Worm (Caenorhabditis elegans): ENCODE measurements around the gene nspc-9.

Gene nspc-9

DNA sequence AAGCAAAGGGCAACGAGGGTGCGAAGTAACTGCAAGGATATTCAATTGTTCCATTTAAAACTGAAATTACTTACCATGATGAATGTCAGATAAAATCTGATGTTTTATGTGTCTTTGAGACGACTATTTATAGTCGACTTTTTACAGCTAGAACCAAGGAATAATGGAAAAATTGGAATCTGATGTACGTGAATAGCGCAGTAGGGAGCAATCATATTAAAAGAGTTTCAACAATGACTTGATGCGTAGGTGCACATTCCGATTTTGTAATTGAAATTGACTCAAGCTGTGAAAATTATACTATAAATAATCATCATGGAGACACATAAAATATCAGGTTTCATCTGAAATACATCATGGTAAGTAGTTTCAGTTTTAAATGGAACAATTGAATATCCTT lies at the start of gene nspc-9, which contains the start of gene nspc-10:
Gene nspc-9 (minus strand): TSS at position 101 of the 400 bp plus-strand sequence.
Gene nspc-10 (plus strand): TSS at position 331 of the 400 bp plus-strand sequence.
- TF ChIP-seq unc-62 (GFP tag; optimal IDR thresholded peaks at IDR 0.05) = no peak

DNA sequence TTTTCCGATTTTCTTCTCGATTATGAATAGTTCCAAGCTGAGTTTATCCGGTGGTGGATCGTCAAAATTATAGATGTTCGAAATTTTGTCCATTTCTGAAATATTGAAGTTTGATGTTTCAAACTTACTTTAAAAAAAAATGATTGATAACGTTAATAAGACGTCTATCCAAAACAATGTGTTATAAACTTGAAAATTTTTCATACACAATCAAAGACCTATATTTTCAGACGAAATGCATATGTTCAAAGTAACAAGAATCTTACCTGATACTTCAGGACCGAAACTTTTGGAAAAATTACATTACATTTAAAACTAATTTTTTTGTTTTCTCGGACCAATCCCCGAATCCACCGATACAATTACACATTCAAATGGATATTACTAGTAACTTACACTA lies 48.2 kb upstream of the nspc-9 start, which contains the start of gene nekl-3:
Gene nekl-3 (minus strand): TSS at position 101 of the 400 bp plus-strand sequence.
- no peak for TF ChIP-seq unc-62 (GFP tag; optimal IDR thresholded peaks at IDR 0.05)

DNA sequence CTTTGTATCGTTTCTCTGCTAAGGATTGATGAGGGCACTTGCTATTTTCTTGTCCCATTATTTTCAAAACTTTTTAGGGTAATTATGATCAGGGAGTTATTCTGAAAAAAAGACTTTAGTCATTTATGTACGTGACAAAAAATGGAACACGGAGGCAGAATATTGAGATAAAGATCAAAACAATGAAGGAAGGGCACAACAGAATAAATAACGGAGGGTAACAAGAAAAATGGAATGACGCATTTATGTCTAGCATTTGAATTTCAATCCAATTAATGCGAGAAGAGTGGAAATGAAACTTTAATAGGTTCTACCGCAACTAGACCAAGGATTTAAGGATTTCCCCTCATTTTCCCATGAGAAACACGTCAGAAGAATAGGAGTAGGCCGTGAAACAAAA lies 35.1 kb upstream of the nspc-9 start, which contains the start of gene glb-13:
Gene glb-13 (minus strand): TSS at position 101 of the 400 bp plus-strand sequence.
- no peak for TF ChIP-seq unc-62 (GFP tag; optimal IDR thresholded peaks at IDR 0.05)

DNA sequence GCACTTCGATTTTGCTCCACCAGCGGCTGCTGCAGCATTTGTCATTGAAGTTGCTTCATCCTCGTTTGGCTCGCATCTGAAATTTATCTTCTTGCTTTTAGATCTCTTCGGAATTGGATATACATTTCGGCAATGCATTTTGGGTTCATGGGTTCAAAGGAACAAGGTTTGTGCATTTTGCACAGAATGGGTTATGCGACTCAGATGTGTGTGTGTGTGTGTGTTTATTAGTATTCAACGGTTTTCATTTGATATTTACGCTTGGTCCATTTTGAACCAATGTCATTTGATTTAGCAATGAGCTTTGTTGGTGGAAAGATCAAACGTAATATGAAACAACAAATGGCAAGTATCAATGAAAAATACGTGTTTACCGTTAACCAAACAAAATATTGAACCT lies 32.6 kb upstream of the nspc-9 start:
- TF ChIP-seq unc-62 (GFP tag; optimal IDR thresholded peaks at IDR 0.05) = no peak

DNA sequence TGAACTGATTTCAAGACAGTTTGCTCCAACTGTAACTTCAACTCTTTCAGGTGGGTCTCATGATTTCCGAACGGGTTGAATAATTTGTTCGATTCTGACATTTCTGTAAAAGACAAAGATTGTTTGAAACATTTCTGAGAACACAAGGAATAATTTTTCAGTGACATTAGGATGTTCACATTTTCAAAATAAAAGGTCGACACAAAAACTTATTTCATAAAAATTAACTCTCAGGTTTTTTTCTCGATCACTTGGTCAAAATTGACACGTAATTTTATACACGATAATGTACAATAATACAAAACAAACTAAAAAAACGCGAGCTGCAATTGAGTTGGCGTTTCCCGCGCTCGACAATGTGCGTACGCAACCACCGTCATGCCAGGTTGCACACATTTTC lies 28.1 kb upstream of the nspc-9 start, which contains the start of gene rif-1.2:
Gene rif-1.2 (minus strand): TSS at position 101 of the 400 bp plus-strand sequence.
- no peak for TF ChIP-seq unc-62 (GFP tag; optimal IDR thresholded peaks at IDR 0.05)

DNA sequence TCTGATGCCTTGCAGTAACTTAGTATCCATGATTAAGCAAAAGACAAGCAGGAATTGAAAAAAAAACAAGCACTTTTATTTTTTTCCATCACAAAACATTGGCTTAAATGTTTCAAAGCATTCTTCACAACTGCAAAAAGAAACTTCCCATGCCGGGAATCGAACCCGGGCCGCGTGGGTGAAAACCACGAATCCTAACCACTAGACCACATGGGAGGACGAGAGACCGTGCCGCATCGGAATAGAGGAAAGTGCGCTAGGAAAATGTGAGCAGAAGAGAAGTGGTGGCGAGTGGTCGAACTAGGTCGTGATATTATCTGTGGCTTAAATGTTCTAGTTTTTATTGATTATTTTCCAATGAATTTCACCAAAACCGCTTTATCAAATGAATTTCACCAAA lies 24.3 kb upstream of the nspc-9 start:
- TF ChIP-seq unc-62 (GFP tag; optimal IDR thresholded peaks at IDR 0.05) = no peak

DNA sequence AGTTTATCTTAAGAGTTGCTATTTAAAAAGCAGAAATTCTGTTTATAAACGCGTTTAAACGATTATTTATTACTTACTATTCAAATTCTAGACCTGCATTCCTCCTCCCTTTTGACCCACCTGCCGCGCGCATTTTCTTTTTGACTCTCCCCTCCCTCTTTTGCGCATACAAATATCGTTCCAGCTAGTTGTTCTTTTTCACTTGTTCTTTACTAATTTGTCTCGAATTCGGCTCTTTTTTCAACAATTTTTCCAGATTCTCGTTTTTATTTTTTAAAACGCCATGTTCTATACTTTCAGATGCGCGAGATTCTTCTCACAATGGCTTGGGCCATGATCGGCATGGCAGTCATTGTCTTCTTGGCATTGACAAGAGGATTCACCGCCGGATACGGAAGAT lies 22.2 kb upstream of the nspc-9 start, which contains the start of gene F19H6.4:
Gene F19H6.4 (plus strand): TSS at position 301 of the 400 bp plus-strand sequence.
- TF ChIP-seq unc-62 (GFP tag; optimal IDR thresholded peaks at IDR 0.05) = no peak

DNA sequence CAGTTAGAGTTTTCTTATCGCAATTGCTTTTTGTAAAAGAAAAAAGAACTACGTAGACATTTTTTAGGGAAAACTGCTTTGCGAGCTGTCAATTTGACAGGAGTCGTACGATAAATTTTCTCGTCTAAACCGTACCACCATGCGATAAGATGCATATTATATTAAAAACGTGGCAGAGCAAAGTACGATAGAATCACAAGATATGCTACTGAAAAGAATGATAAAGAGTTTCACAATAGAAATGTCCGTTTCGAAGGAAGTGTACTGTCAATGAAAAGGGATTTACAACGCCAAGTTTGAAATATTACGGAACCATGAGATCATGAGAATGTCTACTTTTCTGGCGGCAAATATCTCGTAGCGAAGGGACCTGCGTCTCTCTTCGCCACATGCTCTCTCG lies 21.6 kb upstream of the nspc-9 start, which contains the start of gene F19H6.5:
Gene F19H6.5 (minus strand): TSS at position 101 of the 400 bp plus-strand sequence.
- TF ChIP-seq unc-62 (GFP tag; optimal IDR thresholded peaks at IDR 0.05) = no peak

DNA sequence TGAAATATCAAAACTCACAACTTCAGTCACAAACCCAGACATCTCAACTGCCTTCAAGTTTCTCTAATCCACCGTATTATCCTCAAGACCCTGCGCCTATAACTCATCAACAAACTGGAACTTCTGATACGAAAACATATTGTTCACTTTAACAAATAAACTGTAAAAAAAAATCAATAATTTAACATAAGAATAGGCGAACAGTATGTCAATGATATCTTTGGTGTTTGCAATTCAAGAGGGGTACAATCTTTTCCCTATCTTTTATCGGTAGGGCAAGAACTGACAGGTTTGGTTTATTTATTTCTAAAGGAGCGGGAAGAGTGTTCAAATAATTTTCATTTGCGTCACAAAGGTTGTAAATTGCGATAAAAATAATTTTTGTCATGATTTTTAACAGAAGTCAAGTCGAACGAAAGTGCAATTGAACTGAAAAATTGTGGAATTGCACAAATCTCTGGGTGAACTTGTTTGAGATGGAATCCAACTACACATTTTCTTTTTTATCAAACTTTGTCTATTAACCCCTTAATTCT lies 19.8 kb upstream of the nspc-9 start:
- peak; percentile 33 for TF ChIP-seq unc-62 (GFP tag; optimal IDR thresholded peaks at IDR 0.05)

DNA sequence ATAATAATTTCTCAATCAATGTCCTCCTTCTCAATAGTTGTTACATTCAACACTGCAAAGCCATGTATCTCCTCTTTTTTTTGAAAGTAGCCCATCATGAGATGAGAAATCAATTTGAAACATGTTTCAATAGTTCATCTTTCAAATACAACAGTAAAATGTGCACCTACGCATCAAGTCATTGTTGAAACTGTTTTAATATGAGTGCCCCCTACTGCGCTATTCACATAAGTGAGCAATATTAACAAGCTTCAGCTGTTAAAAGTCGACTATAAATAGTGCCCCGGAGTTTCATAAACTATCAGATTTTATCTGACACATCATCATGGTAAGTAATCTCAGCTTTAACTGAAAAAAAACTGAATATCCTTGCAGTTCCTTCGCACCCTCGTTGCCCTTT lies 17.3 kb upstream of the nspc-9 start, which contains the start of the genes nspc-15 and F19H6.6:
Gene nspc-15 (plus strand): TSS at position 301 of the 400 bp plus-strand sequence.
Gene F19H6.6 (plus strand): TSS at position 384 of the 400 bp plus-strand sequence.
- TF ChIP-seq unc-62 (GFP tag; optimal IDR thresholded peaks at IDR 0.05) = no peak

DNA sequence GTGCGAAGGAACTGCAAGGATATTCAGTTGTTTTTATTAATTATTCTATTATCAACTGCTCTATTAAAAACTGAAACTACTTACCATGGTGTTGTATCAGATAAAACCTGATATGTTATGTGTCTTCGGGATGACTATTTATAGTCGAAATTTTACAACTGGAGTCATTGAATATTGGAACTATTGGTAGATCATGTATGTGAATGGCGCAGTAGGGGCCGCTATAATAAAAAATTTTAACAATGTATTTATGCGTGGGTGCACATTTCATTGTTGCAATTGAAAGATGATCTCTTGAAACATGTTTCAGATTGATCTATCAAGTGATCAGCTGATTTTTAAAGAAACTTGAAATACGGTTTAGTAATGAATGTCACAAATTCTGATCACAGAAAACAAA lies 15.8 kb upstream of the nspc-9 start, which contains the start of gene nspc-14:
Gene nspc-14 (minus strand): TSS at position 101 of the 400 bp plus-strand sequence.
- no peak for TF ChIP-seq unc-62 (GFP tag; optimal IDR thresholded peaks at IDR 0.05)

DNA sequence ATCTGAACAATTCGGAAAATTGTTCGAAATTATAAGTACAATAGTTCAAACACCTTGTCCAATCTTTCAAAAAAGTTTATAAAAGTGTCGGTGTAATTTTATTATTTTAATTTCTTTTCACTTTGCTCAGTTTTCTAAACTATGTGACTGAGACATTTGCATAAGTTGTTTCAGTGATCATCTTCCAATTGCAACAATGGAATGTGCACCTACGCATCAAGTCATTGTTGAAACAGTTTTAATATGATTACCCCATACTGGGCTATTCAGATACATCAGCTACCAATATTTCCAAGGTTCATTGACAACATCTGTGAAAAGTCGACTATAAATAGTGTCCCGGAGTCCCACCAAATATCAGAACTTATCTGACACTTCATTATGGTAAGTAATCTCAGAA lies 13.9 kb upstream of the nspc-9 start, which contains the start of gene nspc-13:
Gene nspc-13 (plus strand): TSS at position 301 of the 400 bp plus-strand sequence.
- TF ChIP-seq unc-62 (GFP tag; optimal IDR thresholded peaks at IDR 0.05) = no peak

DNA sequence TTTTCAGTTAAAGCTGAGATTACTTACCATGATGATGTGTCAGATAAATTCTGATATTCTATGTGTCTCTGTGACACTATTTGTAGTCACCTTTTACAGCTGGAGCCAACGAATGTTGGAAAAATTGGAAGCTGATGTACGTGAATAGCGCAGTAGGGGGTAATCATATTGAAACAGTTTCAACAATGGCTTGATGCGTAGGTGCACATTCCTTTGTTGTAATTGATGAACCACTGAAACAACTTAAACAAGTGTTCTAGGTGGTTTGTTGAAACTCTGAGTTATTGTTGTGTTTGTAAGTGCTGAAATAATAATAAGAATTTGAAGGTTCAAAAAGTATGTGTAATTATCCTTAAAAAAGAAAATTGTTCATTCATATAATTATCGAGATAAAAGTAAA lies 13.4 kb upstream of the nspc-9 start, which contains the start of gene nspc-12:
Gene nspc-12 (minus strand): TSS at position 101 of the 400 bp plus-strand sequence.
- TF ChIP-seq unc-62 (GFP tag; optimal IDR thresholded peaks at IDR 0.05) = no peak

DNA sequence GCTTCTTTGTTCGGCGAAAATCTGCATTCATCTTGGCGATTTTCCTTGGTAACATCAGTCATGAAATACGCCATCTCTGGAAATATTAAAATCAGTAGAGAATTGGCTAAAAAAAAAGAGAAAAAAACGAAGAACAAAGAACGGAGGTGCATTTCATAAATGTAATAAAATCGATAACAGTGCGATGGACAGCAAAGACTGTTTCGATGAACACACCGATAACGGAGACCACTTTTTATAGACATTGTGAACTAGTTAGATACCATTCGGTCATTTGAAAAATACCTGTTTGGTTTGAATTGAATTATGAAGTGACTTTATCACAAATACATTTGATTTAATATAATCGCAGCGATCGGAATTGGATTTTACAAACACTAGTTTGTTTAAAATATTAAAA lies 9.7 kb upstream of the nspc-9 start, which contains the start of gene F42F12.4:
Gene F42F12.4 (minus strand): TSS at position 76 of the 400 bp plus-strand sequence.
- TF ChIP-seq unc-62 (GFP tag; optimal IDR thresholded peaks at IDR 0.05) = no peak

DNA sequence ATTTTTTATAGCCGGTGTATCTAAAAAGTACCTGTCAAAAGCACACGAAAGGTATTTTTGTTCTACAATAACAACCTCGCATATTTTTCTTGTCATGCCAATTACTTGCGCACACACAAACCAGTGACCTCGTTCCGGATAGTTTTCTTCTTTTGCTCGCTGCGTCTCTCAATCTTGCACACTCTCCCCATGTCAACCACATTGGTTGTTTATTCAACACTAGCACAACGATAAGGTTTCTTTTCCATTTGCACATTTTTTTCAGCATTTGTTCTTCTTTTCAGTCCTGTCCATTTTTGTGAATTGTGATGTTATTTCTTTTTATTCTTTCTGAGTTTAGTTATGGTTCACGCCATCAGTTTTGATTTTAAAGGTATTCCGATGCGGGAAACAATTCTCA lies 7.0 kb upstream of the nspc-9 start, which contains the start of gene F42F12.3:
Gene F42F12.3 (plus strand): TSS at position 372 of the 400 bp plus-strand sequence.
- no peak for TF ChIP-seq unc-62 (GFP tag; optimal IDR thresholded peaks at IDR 0.05)

DNA sequence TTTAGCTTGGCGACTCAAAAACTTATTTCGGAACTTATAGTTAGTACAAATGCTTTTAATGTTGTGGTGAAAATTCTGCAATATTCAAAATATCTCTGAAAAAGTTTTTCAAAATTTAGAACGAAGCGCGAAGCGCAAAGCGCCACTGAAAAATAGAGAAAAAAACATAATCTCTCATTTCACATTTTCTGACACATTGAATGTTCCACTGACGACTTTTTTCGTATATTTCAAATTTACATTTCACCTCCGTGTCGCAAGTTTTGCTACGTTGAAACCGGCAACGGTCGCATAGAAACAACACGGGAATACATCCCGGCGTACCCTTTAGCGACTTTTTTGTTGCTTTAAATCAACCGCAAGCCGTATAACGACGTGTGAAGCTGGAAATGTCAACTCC lies 5.2 kb upstream of the nspc-9 start, which contains the start of gene F42F12.14:
Gene F42F12.14 (plus strand): TSS at position 301 of the 400 bp plus-strand sequence.
- TF ChIP-seq unc-62 (GFP tag; optimal IDR thresholded peaks at IDR 0.05) = no peak

DNA sequence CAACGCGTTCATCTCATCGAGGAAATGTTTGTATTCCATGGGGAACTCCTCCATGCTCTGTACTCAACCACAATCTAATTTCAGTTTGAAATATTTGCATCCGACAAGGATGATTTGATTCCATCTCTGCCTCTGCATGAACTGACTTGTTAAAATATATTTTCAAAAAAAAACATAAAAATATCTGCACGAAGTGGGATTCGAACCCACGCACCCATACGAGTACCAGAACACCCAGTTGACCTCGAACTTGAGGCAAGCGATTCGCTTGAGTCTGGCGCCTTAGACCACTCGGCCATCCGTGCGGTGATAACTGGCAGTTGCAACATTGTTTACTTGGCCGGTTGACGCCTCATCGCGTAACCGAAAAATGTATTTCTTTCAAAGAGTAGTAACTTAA lies 4.6 kb upstream of the nspc-9 start:
- no peak for TF ChIP-seq unc-62 (GFP tag; optimal IDR thresholded peaks at IDR 0.05)

All from whole organism, dauer.